Fruit fly (Drosophila melanogaster) whole organism, prepupa: ENCODE data around the gene Spn28B.

ENCODE experiments used
- Blimp-1 ChIP-seq: fragments of 200-800 bp; sonication (Bioruptor generic); optimal IDR thresholded peaks from 3 replicates; lab custom pipeline; 2017; ENCODE audit warnings: missing biosample characterization, missing genetic modification characterization, mild to moderate bottlenecking, moderate library complexity, missing genetic modification reagents
- CG10669 ChIP-seq: fragments of 200-800 bp; sonication (Bioruptor generic); optimal IDR thresholded peaks from 3 replicates; lab custom pipeline; 2018; ENCODE audit warnings: missing biosample characterization, mild to moderate bottlenecking, missing genetic modification characterization, moderate library complexity
- CG11294 ChIP-seq: fragments of 200-800 bp; sonication (Bioruptor generic); IDR thresholded peaks from 2 replicates; pipeline ENCODE4 v1.3.6; 2022; ENCODE audit warnings: missing biosample characterization, missing genetic modification characterization
- CG11762 ChIP-seq: fragments of 200-800 bp; sonication (Bioruptor generic); optimal IDR thresholded peaks from 3 replicates; lab custom pipeline; 2016; ENCODE audit warnings: missing biosample characterization, missing genetic modification characterization; ENCODE audit not compliant: insufficient read depth
- CG11902 ChIP-seq: fragments of 200-800 bp; sonication (Bioruptor generic); optimal IDR thresholded peaks from 3 replicates; lab custom pipeline; 2016; ENCODE audit warnings: missing biosample characterization, missing genetic modification characterization
- CG15336 ChIP-seq: fragments of 200-800 bp; sonication (Bioruptor generic); IDR thresholded peaks from 2 replicates; pipeline ENCODE4 v1.3.6; 2022; ENCODE audit warnings: missing biosample characterization, missing genetic modification characterization
- CG1621 ChIP-seq: fragments of 200-800 bp; sonication (Bioruptor generic); optimal IDR thresholded peaks from 3 replicates; lab custom pipeline; 2018; ENCODE audit warnings: missing biosample characterization, mild to moderate bottlenecking, missing genetic modification characterization
- CG16779 ChIP-seq: fragments of 200-800 bp; sonication (Bioruptor generic); optimal IDR thresholded peaks from 3 replicates; lab custom pipeline; 2017; ENCODE audit warnings: missing biosample characterization, mild to moderate bottlenecking, missing genetic modification characterization
- CG31627 ChIP-seq: fragments of 200-800 bp; sonication (Bioruptor generic); optimal IDR thresholded peaks from 3 replicates; lab custom pipeline; 2016; ENCODE audit warnings: missing biosample characterization, missing genetic modification characterization
- CG32006 ChIP-seq: fragments of 200-800 bp; sonication (Bioruptor generic); optimal IDR thresholded peaks from 3 replicates; lab custom pipeline; 2017; ENCODE audit warnings: missing biosample characterization, mild to moderate bottlenecking, missing genetic modification characterization
- CG34406 ChIP-seq: fragments of 200-800 bp; sonication (Bioruptor generic); optimal IDR thresholded peaks from 3 replicates; lab custom pipeline; 2016; ENCODE audit warnings: missing biosample characterization, missing genetic modification characterization
- CG3919 ChIP-seq: fragments of 200-800 bp; sonication (Bioruptor generic); optimal IDR thresholded peaks from 3 replicates; lab custom pipeline; 2016; ENCODE audit warnings: missing biosample characterization, missing genetic modification characterization
- CG4318 ChIP-seq: fragments of 200-800 bp; sonication (Bioruptor generic); optimal IDR thresholded peaks from 3 replicates; lab custom pipeline; 2017; ENCODE audit warnings: missing biosample characterization, mild to moderate bottlenecking, missing genetic modification characterization
- CG6163 ChIP-seq: fragments of 200-800 bp; sonication (Bioruptor generic); IDR thresholded peaks from 3 replicates; pipeline ENCODE4 v1.3.6; 2022; ENCODE audit warnings: missing biosample characterization, missing genetic modification characterization
- CG6276 ChIP-seq: fragments of 200-800 bp; sonication (Bioruptor generic); optimal IDR thresholded peaks from 2 replicates; lab custom pipeline; 2017; ENCODE audit warnings: missing biosample characterization, mild to moderate bottlenecking, missing genetic modification characterization
- CG6808 ChIP-seq: fragments of 200-800 bp; sonication (Bioruptor generic); optimal IDR thresholded peaks from 3 replicates; lab custom pipeline; 2017; ENCODE audit warnings: missing biosample characterization, missing genetic modification characterization, mild to moderate bottlenecking, moderate library complexity, missing genetic modification reagents
- CG6854 ChIP-seq: fragments of 200-800 bp; sonication (Bioruptor generic); optimal IDR thresholded peaks from 2 replicates; lab custom pipeline; 2017; ENCODE audit warnings: missing biosample characterization, mild to moderate bottlenecking, missing genetic modification characterization
- CG7368 ChIP-seq: fragments of 200-800 bp; sonication (Bioruptor generic); optimal IDR thresholded peaks from 3 replicates; lab custom pipeline; 2016; ENCODE audit warnings: missing biosample characterization, missing genetic modification characterization
- CG8119 ChIP-seq: fragments of 200-800 bp; sonication (Bioruptor generic); IDR thresholded peaks from 3 replicates; pipeline ENCODE4 v1.3.6; 2022; ENCODE audit warnings: missing biosample characterization, missing genetic modification characterization
- CG8319 ChIP-seq: fragments of 200-800 bp; sonication (Bioruptor generic); optimal IDR thresholded peaks from 3 replicates; lab custom pipeline; 2016; ENCODE audit warnings: missing biosample characterization, missing genetic modification characterization
- CG8632 ChIP-seq: fragments of 200-800 bp; sonication (Bioruptor generic); optimal IDR thresholded peaks from 3 replicates; lab custom pipeline; 2016; ENCODE audit warnings: missing biosample characterization, missing genetic modification characterization
- Eip75B ChIP-seq: fragments of 200-800 bp; sonication (Bioruptor generic); optimal IDR thresholded peaks from 3 replicates; lab custom pipeline; 2016; ENCODE audit warnings: missing biosample characterization, missing genetic modification characterization
- Eip93F ChIP-seq: fragments of 200-800 bp; sonication (Bioruptor generic); optimal IDR thresholded peaks from 2 replicates; lab custom pipeline; 2016; ENCODE audit warnings: missing biosample characterization, mild to moderate bottlenecking, missing genetic modification characterization
- Ets21C ChIP-seq: fragments of 200-800 bp; sonication (Bioruptor generic); optimal IDR thresholded peaks from 3 replicates; lab custom pipeline; 2016; ENCODE audit warnings: missing biosample characterization, missing genetic modification characterization
- Ets96B ChIP-seq: fragments of 200-800 bp; optimal IDR thresholded peaks from 2 replicates; lab custom pipeline; 2019; ENCODE audit warnings: missing biosample characterization, mild to moderate bottlenecking, missing genetic modification characterization, moderate library complexity
- Hr38 ChIP-seq: sonication (Bioruptor generic); optimal IDR thresholded peaks from 2 replicates; lab custom pipeline; 2016; ENCODE audit warnings: missing biosample characterization, missing genetic modification characterization
- Hr39 ChIP-seq: fragments of 200-800 bp; sonication (Bioruptor generic); optimal IDR thresholded peaks from 2 replicates; lab custom pipeline; 2016; ENCODE audit warnings: missing biosample characterization, missing genetic modification characterization
- Lpt ChIP-seq: fragments of 200-800 bp; sonication (Bioruptor generic); optimal IDR thresholded peaks from 3 replicates; lab custom pipeline; 2016; ENCODE audit warnings: missing biosample characterization, missing genetic modification characterization
- Met ChIP-seq: fragments of 200-800 bp; sonication (Bioruptor generic); optimal IDR thresholded peaks from 3 replicates; lab custom pipeline; 2016; ENCODE audit warnings: missing biosample characterization, missing genetic modification characterization
- OdsH ChIP-seq: fragments of 200-800 bp; sonication (Bioruptor generic); optimal IDR thresholded peaks from 3 replicates; lab custom pipeline; 2016; ENCODE audit warnings: missing biosample characterization, missing genetic modification characterization
- Sox102F ChIP-seq: fragments of 200-800 bp; sonication (Bioruptor generic); optimal IDR thresholded peaks from 2 replicates; lab custom pipeline; 2016; ENCODE audit warnings: missing biosample characterization, mild to moderate bottlenecking, missing genetic modification characterization
- Sox14 ChIP-seq: fragments of 200-800 bp; sonication (Bioruptor generic); optimal IDR thresholded peaks from 3 replicates; lab custom pipeline; 2016; ENCODE audit warnings: missing biosample characterization, missing genetic modification characterization
- Sox15 ChIP-seq: fragments of 200-800 bp; sonication (Bioruptor generic); optimal IDR thresholded peaks from 3 replicates; lab custom pipeline; 2016; ENCODE audit warnings: missing biosample characterization, missing genetic modification characterization
- achi ChIP-seq: fragments of 200-800 bp; sonication (Bioruptor generic); optimal IDR thresholded peaks from 3 replicates; lab custom pipeline; 2016; ENCODE audit warnings: missing biosample characterization, missing genetic modification characterization
- cyc ChIP-seq: fragments of 200-800 bp; sonication (Bioruptor generic); optimal IDR thresholded peaks from 3 replicates; lab custom pipeline; 2016; ENCODE audit warnings: missing biosample characterization, missing genetic modification characterization
- dac ChIP-seq: fragments of 200-800 bp; sonication (Bioruptor generic); optimal IDR thresholded peaks from 2 replicates; lab custom pipeline; 2017; ENCODE audit warnings: missing biosample characterization, mild to moderate bottlenecking, missing genetic modification characterization
- dsx ChIP-seq: fragments of 200-800 bp; optimal IDR thresholded peaks from 3 replicates; lab custom pipeline; 2019; ENCODE audit warnings: missing biosample characterization, mild to moderate bottlenecking, missing genetic modification characterization, moderate library complexity; ENCODE audit not compliant: poor library complexity, severe bottlenecking
- eg ChIP-seq: fragments of 200-800 bp; sonication (Bioruptor generic); IDR thresholded peaks from 3 replicates; pipeline ENCODE4 v1.3.6; 2022; ENCODE audit warnings: missing biosample characterization, missing genetic modification characterization
- fd59A ChIP-seq: fragments of 200-800 bp; sonication (Bioruptor generic); optimal IDR thresholded peaks from 2 replicates; lab custom pipeline; 2017; ENCODE audit warnings: missing biosample characterization, mild to moderate bottlenecking, missing genetic modification characterization, missing genetic modification reagents
- fkh ChIP-seq: fragments of 200-800 bp; sonication (Bioruptor generic); optimal IDR thresholded peaks from 3 replicates; lab custom pipeline; 2017; ENCODE audit warnings: missing biosample characterization, mild to moderate bottlenecking, missing genetic modification characterization, moderate library complexity
- lz ChIP-seq: fragments of 200-800 bp; sonication (Bioruptor generic); optimal IDR thresholded peaks from 3 replicates; lab custom pipeline; 2016; ENCODE audit warnings: missing biosample characterization, missing genetic modification characterization
- net ChIP-seq: fragments of 200-800 bp; sonication (Bioruptor generic); optimal IDR thresholded peaks from 3 replicates; lab custom pipeline; 2016; ENCODE audit warnings: missing biosample characterization, missing genetic modification characterization
- ss ChIP-seq, 2 experiments: fragments of 200-800 bp; sonication (Bioruptor generic); optimal IDR thresholded peaks; 2 replicates in 1 of 2; 3 replicates in 1 of 2; lab custom pipeline; 2017 to 2018; ENCODE audit warnings: mild to moderate bottlenecking in 2 of 2, missing biosample characterization in 2 of 2, missing genetic modification characterization in 2 of 2, moderate library complexity in 1 of 2
- topi ChIP-seq: fragments of 200-800 bp; sonication (Bioruptor generic); optimal IDR thresholded peaks from 3 replicates; lab custom pipeline; 2016; ENCODE audit warnings: missing biosample characterization, missing genetic modification characterization

Gene Spn28B

dm6 chr2L:7601875-7602274 is 20.2 kb downstream of the Spn28B start (continued):
- TF ChIP-seq CG1621 (tag; lab: Kevin White, UChicago) (peak; percentile 50), CG4318 (GFP tag; lab: Kevin White, UChicago) (peak; percentile 60), Ets96B (tag; lab: Kevin White, UChicago) (peak; percentile 73), ss (GFP tag; optimal IDR thresholded peaks at IDR 0.05; lab: Kevin White, UChicago) (peak; percentile 49 to 67), CG11902 (GFP tag; lab: Kevin White, UChicago) (no peak), CG3919 (GFP tag; lab: Kevin White, UChicago) (peak; percentile 73), CG10669 (GFP tag; lab: Kevin White, UChicago) (peak; percentile 63), Sox15 (GFP tag; lab: Kevin White, UChicago) (no peak), cyc (GFP tag; lab: Kevin White, UChicago) (peak; percentile 3), CG6854 (GFP tag; lab: Kevin White, UChicago) (no peak), Sox14 (GFP tag; lab: Kevin White, UChicago) (peak; percentile 57), CG8319 (GFP tag; lab: Kevin White, UChicago) (peak; percentile 6), Ets21C (GFP tag; lab: Kevin White, UChicago) (no peak), CG6808 (peak; percentile 57), CG6163 (GFP tag; lab: Robert Waterston, UW) (peak; percentile 78)

- TF ChIP-seq dsx (GFP tag; lab: Kevin White, UChicago): no peak
- no peak for TF ChIP-seq Eip75B (GFP tag; lab: Kevin White, UChicago)
- TF ChIP-seq achi: no peak
- TF ChIP-seq net (GFP tag; lab: Kevin White, UChicago): no peak
- TF ChIP-seq Hr39 (GFP tag; lab: Kevin White, UChicago): no peak
- TF ChIP-seq CG31627 (GFP tag; lab: Kevin White, UChicago): no peak
- TF ChIP-seq CG11762 (GFP tag; lab: Kevin White, UChicago): no peak
- TF ChIP-seq CG8119 (GFP tag; lab: Robert Waterston, UW): no peak
- TF ChIP-seq CG6276 (GFP tag; lab: Kevin White, UChicago): no peak
- no peak for TF ChIP-seq OdsH (GFP tag; lab: Kevin White, UChicago)
These were observed 23.6 kb downstream of the Spn28B start, which contains the start of gene Cyp4d21 for dm6 chr2L:7605300-7605699. Cyp4d21 (plus strand) TSS chr2L:7605600.

DNA sequence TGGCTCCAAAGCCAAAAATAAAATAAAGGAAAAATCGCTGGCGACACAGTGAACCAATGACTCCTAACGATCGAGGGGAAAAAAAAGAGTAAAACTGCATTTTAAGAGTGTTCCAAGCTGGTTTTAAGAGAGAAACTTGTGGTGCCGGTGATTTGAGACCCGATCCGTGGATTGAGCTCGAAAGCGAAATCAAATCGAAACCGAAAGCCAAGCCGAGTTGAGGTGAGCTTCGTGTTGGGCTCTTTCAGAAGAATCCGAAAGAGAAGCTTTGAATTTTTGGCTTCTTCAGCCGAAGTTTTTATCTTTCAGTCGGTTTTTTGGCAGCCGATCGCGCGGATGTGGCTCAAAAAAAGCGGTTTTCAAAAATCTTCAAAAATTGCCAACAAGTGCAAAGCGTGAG is 26.4 kb downstream of the Spn28B start, which contains the start of gene CG6739:
CG6739 (plus strand) TSS at position 307 of the 400 bp plus-strand sequence.
- TF ChIP-seq CG11762 (GFP tag; lab: Kevin White, UChicago) (no peak), CG16779 (tag; lab: Kevin White, UChicago) (no peak), CG6276 (GFP tag; lab: Kevin White, UChicago) (peak; percentile 45), Eip75B (GFP tag; lab: Kevin White, UChicago) (no peak), Eip93F (GFP tag; lab: Kevin White, UChicago) (no peak), CG4318 (GFP tag; lab: Kevin White, UChicago) (no peak), fd59A (GFP tag; lab: Kevin White, UChicago) (no peak), CG15336 (GFP tag; lab: Robert Waterston, UW) (peak; percentile 53; the same call in 1 of the 2 replicates), CG6854 (GFP tag; lab: Kevin White, UChicago) (peak; percentile 86), CG10669 (GFP tag; lab: Kevin White, UChicago) (no peak), CG34406 (GFP tag; lab: Kevin White, UChicago) (no peak), Ets21C (GFP tag; lab: Kevin White, UChicago) (no peak), Met (GFP tag; lab: Kevin White, UChicago) (peak; percentile 26), Ets96B (tag; lab: Kevin White, UChicago) (no peak), ss (GFP tag; optimal IDR thresholded peaks at IDR 0.05; lab: Kevin White, UChicago) (no peak), CG7368 (GFP tag; lab: Kevin White, UChicago) (no peak), topi (GFP tag; lab: Kevin White, UChicago) (peak; percentile 14), Lpt (no peak), CG11902 (GFP tag; lab: Kevin White, UChicago) (no peak), CG32006 (GFP tag; lab: Kevin White, UChicago) (peak; percentile 3), Hr38 (GFP tag; lab: Kevin White, UChicago) (no peak), CG8319 (GFP tag; lab: Kevin White, UChicago) (no peak), fkh (GFP tag; lab: Kevin White, UChicago) (no peak), CG6163 (GFP tag; lab: Robert Waterston, UW) (peak; percentile 52; the same call in 2 of the 3 replicates), CG8119 (GFP tag; lab: Robert Waterston, UW) (no peak; the same call in 2 of the 3 replicates), Sox102F (GFP tag; lab: Kevin White, UChicago) (peak; percentile 57), lz (GFP tag; lab: Kevin White, UChicago) (no peak), CG8632 (GFP tag; lab: Kevin White, UChicago) (no peak), CG11294 (GFP tag; lab: Robert Waterston, UW) (no peak), CG1621 (tag; lab: Kevin White, UChicago) (no peak), dsx (GFP tag; lab: Kevin White, UChicago) (no peak), Sox15 (GFP tag; lab: Kevin White, UChicago) (no peak), dac (GFP tag; lab: Kevin White, UChicago) (no peak), Blimp-1 (GFP tag; lab: Kevin White, UChicago) (peak; percentile 99), eg (GFP tag; lab: Robert Waterston, UW) (peak; percentile 51; the same call in 2 of the 3 replicates), CG3919 (GFP tag; lab: Kevin White, UChicago) (peak; percentile 36)
